Fruit fly (Drosophila melanogaster): Measurements from ENCODE around the gene sgg.

DNA sequence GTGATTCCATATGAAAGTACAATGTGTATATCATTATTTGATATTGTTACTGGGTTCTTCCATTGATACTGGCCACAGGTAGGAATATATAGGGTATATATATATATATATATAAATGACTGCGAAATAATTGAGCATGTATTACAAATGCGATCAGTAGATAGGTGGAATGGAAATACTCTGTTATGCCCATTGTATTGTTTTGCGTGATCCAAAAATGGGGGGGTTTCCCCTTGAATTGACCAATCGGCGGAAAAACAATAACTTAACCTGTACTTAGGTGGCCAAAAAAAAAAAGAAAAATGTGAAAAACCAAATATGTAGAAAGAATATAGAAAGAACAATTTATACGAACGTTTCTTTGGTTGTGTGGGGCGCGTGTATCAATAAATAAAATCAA lies 4.2 kb downstream of the sgg start:
- no peak for TF ChIP-seq CTCF (optimal IDR thresholded peaks at IDR 0.05)
- no peak for TF ChIP-seq CG8478 (optimal IDR thresholded peaks at IDR 0.05)

All from S2 (cell line).